Fruit fly (Drosophila melanogaster) whole organism, embryonic: Measurements from ENCODE around the gene Mf.
A peak's percentile ranks its signal among the peaks of the same experiment; 100 is the strongest.

Source experiments
- Ada2b ChIP-seq: fragments of 200-800 bp; sonication (Bioruptor generic); IDR thresholded peaks from 2 replicates; pipeline ENCODE4 v1.3.6; 2022; ENCODE audit warnings: missing biosample characterization, missing genetic modification characterization
- Antp ChIP-seq: fragments of 200-800 bp; sonication (Bioruptor generic); optimal IDR thresholded peaks from 3 replicates; lab custom pipeline; 2016; ENCODE audit warnings: missing biosample characterization, missing genetic modification characterization
- CG10565 ChIP-seq: fragments of 200-800 bp; sonication (Bioruptor generic); optimal IDR thresholded peaks from 3 replicates; lab custom pipeline; 2016; ENCODE audit warnings: missing biosample characterization, mild to moderate bottlenecking, missing genetic modification characterization
- CG11504 ChIP-seq: fragments of 200-800 bp; sonication (Bioruptor generic); optimal IDR thresholded peaks from 3 replicates; lab custom pipeline; 2019; ENCODE audit warnings: missing biosample characterization, mild to moderate bottlenecking, missing genetic modification characterization, moderate library complexity
- CG11695 ChIP-seq: fragments of 200-800 bp; sonication (Bioruptor generic); IDR thresholded peaks from 3 replicates; pipeline ENCODE4 v1.3.6; 2022; ENCODE audit warnings: missing biosample characterization, missing genetic modification characterization
- CG13424 ChIP-seq: fragments of 200-800 bp; sonication (Bioruptor generic); optimal IDR thresholded peaks from 2 replicates; lab custom pipeline; 2019; ENCODE audit warnings: missing biosample characterization, mild to moderate bottlenecking, missing genetic modification characterization, moderate library complexity
- CG13894 ChIP-seq: fragments of 200-800 bp; sonication (Bioruptor generic); optimal IDR thresholded peaks from 3 replicates; lab custom pipeline; 2018; ENCODE audit warnings: missing biosample characterization, mild to moderate bottlenecking, missing genetic modification characterization, moderate library complexity
- CG15011 ChIP-seq: fragments of 200-800 bp; sonication (Bioruptor generic); optimal IDR thresholded peaks from 3 replicates; lab custom pipeline; 2018; ENCODE audit warnings: missing biosample characterization, mild to moderate bottlenecking, missing genetic modification characterization
- CG15601 ChIP-seq: fragments of 200-800 bp; sonication (Bioruptor generic); optimal IDR thresholded peaks from 3 replicates; lab custom pipeline; 2019; ENCODE audit warnings: missing biosample characterization, mild to moderate bottlenecking, missing genetic modification characterization, moderate library complexity
- CG16779 ChIP-seq: fragments of 200-800 bp; sonication (Bioruptor generic); IDR thresholded peaks from 2 replicates; pipeline ENCODE4 v1.3.6; 2022; ENCODE audit warnings: missing biosample characterization, missing genetic modification characterization
- CG1832 ChIP-seq: fragments of 200-800 bp; sonication (Bioruptor generic); optimal IDR thresholded peaks from 2 replicates; lab custom pipeline; 2017; ENCODE audit warnings: missing biosample characterization, mild to moderate bottlenecking, missing genetic modification characterization, inconsistent platforms
- CG43689 ChIP-seq: fragments of 200-800 bp; sonication (Bioruptor generic); IDR thresholded peaks from 2 replicates; pipeline ENCODE4 v1.3.6; 2022; ENCODE audit warnings: missing biosample characterization, missing genetic modification characterization
- CG4424 ChIP-seq: fragments of 200-800 bp; sonication (Bioruptor generic); optimal IDR thresholded peaks from 3 replicates; lab custom pipeline; 2016; ENCODE audit warnings: missing biosample characterization, missing genetic modification characterization
- CG9797 ChIP-seq: fragments of 200-800 bp; sonication (Bioruptor generic); optimal IDR thresholded peaks from 3 replicates; lab custom pipeline; 2018; ENCODE audit warnings: missing biosample characterization, mild to moderate bottlenecking, missing genetic modification characterization
- CG9876 ChIP-seq: fragments of 200-800 bp; sonication (Bioruptor generic); optimal IDR thresholded peaks from 2 replicates; lab custom pipeline; 2016; ENCODE audit warnings: missing biosample characterization, missing genetic modification characterization
- CkIIα-i1 ChIP-seq: fragments of 200-800 bp; sonication (Bioruptor generic); IDR thresholded peaks from 2 replicates; pipeline ENCODE4 v1.3.6; 2022; ENCODE audit warnings: missing biosample characterization, missing genetic modification characterization
- Dfd ChIP-seq, 2 experiments: fragments of >200 bp; optimal IDR thresholded peaks; 2 replicates each; lab custom pipeline; 2017; ENCODE audit warnings: missing biosample characterization in 2 of 2, missing genetic modification characterization in 2 of 2
- Dip2 ChIP-seq: fragments of 200-800 bp; sonication (Bioruptor generic); IDR thresholded peaks from 2 replicates; pipeline ENCODE4 v1.3.6; 2022; ENCODE audit warnings: missing biosample characterization, missing genetic modification characterization
- Dll ChIP-seq: fragments of 200-800 bp; sonication (Bioruptor generic); IDR thresholded peaks from 4 replicates; pipeline ENCODE4 v1.3.6; 2022; ENCODE audit warnings: missing biosample characterization, missing genetic modification characterization; ENCODE audit not compliant: partially characterized antibody
- GATAe ChIP-seq: fragments of 200-800 bp; sonication (Bioruptor generic); conservative IDR thresholded peaks from 2 replicates; pipeline ENCODE4 v1.3.6; 2022; ENCODE audit warnings: missing biosample characterization, missing genetic modification characterization
- HLHmδ ChIP-seq: fragments of 200-800 bp; sonication (Bioruptor generic); optimal IDR thresholded peaks from 2 replicates; lab custom pipeline; 2018; ENCODE audit warnings: missing biosample characterization, mild to moderate bottlenecking, missing genetic modification characterization, moderate library complexity
- Hr39 ChIP-seq: fragments of >200 bp; optimal IDR thresholded peaks from 2 replicates; lab custom pipeline; 2017
- Lim3 ChIP-seq: fragments of 200-800 bp; sonication (Bioruptor generic); IDR thresholded peaks from 2 replicates; pipeline ENCODE4 v1.3.6; 2022; ENCODE audit warnings: missing biosample characterization, missing genetic modification characterization
- Opbp ChIP-seq: fragments of 200-800 bp; sonication (Bioruptor generic); IDR thresholded peaks from 3 replicates; pipeline ENCODE4 v1.3.6; 2022; ENCODE audit warnings: missing biosample characterization, missing genetic modification characterization; ENCODE audit not compliant: partially characterized antibody
- PHDP ChIP-seq: fragments of 200-800 bp; sonication (Bioruptor generic); optimal IDR thresholded peaks from 3 replicates; lab custom pipeline; 2018; ENCODE audit warnings: missing biosample characterization, mild to moderate bottlenecking, missing genetic modification characterization, moderate library complexity
- Six4 ChIP-seq: fragments of 200-800 bp; sonication (Bioruptor generic); optimal IDR thresholded peaks from 2 replicates; lab custom pipeline; 2016; ENCODE audit warnings: missing biosample characterization, missing genetic modification characterization
- ara ChIP-seq: fragments of 200-800 bp; sonication (Bioruptor generic); IDR thresholded peaks from 2 replicates; pipeline ENCODE4 v1.3.6; 2022; ENCODE audit warnings: missing biosample characterization, missing genetic modification characterization
- az2 ChIP-seq: fragments of 200-800 bp; sonication (Bioruptor generic); optimal IDR thresholded peaks from 3 replicates; lab custom pipeline; 2016; ENCODE audit warnings: missing biosample characterization, missing genetic modification characterization
- btn ChIP-seq: fragments of 200-800 bp; sonication (Bioruptor generic); optimal IDR thresholded peaks from 2 replicates; lab custom pipeline; 2016; ENCODE audit warnings: missing biosample characterization, missing genetic modification characterization
- cg ChIP-seq: fragments of 200-800 bp; sonication (Bioruptor generic); optimal IDR thresholded peaks from 3 replicates; lab custom pipeline; 2019; ENCODE audit warnings: missing biosample characterization, mild to moderate bottlenecking, missing genetic modification characterization, moderate library complexity
- chinmo ChIP-seq: fragments of 200-800 bp; sonication (Bioruptor generic); IDR thresholded peaks from 4 replicates; pipeline ENCODE4 v1.3.6; 2022; ENCODE audit warnings: missing biosample characterization, missing genetic modification characterization; ENCODE audit not compliant: partially characterized antibody
- croc ChIP-seq: fragments of 200-800 bp; sonication (Bioruptor generic); conservative IDR thresholded peaks from 3 replicates; pipeline ENCODE4 v1.3.6; 2022; ENCODE audit warnings: missing biosample characterization, missing genetic modification characterization
- dmrt99B ChIP-seq: fragments of 200-800 bp; sonication (Bioruptor generic); optimal IDR thresholded peaks from 2 replicates; lab custom pipeline; 2018; ENCODE audit warnings: missing biosample characterization, mild to moderate bottlenecking, missing genetic modification characterization, moderate library complexity
- ewg ChIP-seq: fragments of 200-800 bp; sonication (Bioruptor generic); optimal IDR thresholded peaks from 3 replicates; lab custom pipeline; 2017; ENCODE audit warnings: mild to moderate bottlenecking, missing biosample characterization, missing genetic modification reagents, missing genetic modification characterization
- fd3F ChIP-seq: fragments of 200-800 bp; sonication (Bioruptor generic); optimal IDR thresholded peaks from 2 replicates; lab custom pipeline; 2018; ENCODE audit warnings: missing biosample characterization, mild to moderate bottlenecking, missing genetic modification characterization, moderate library complexity
- grn ChIP-seq: fragments of 200-800 bp; sonication (Bioruptor generic); optimal IDR thresholded peaks from 3 replicates; lab custom pipeline; 2017; ENCODE audit warnings: missing biosample characterization, missing genetic modification characterization
- lilli ChIP-seq: fragments of 200-800 bp; sonication (Bioruptor generic); optimal IDR thresholded peaks from 3 replicates; lab custom pipeline; 2016; ENCODE audit warnings: missing biosample characterization, missing genetic modification characterization
- maf-S ChIP-seq: fragments of 200-800 bp; sonication (Bioruptor generic); optimal IDR thresholded peaks from 2 replicates; lab custom pipeline; 2016; ENCODE audit warnings: missing biosample characterization, missing genetic modification characterization
- otp ChIP-seq: fragments of 200-800 bp; sonication (Bioruptor generic); IDR thresholded peaks from 3 replicates; pipeline ENCODE4, ENCODE4 v1.3.6; 2022; ENCODE audit warnings: missing biosample characterization, missing genetic modification characterization
- pb ChIP-seq: fragments of 200-800 bp; sonication (Bioruptor generic); optimal IDR thresholded peaks from 3 replicates; lab custom pipeline; 2016; ENCODE audit warnings: missing biosample characterization, missing genetic modification characterization
- pnt ChIP-seq: fragments of 200-800 bp; sonication (Bioruptor generic); optimal IDR thresholded peaks from 3 replicates; lab custom pipeline; 2016; ENCODE audit warnings: missing biosample characterization, missing genetic modification characterization
- rib ChIP-seq: fragments of 200-800 bp; sonication (Bioruptor generic); IDR thresholded peaks from 2 replicates; pipeline ENCODE4 v1.3.6; 2022; ENCODE audit warnings: missing biosample characterization, missing genetic modification characterization
- salm ChIP-seq: fragments of 200-800 bp; sonication (Bioruptor generic); optimal IDR thresholded peaks from 2 replicates; lab custom pipeline; 2018; ENCODE audit warnings: missing biosample characterization, mild to moderate bottlenecking, missing genetic modification characterization
- seq ChIP-seq: fragments of 200-800 bp; sonication (Bioruptor generic); IDR thresholded peaks from 2 replicates; pipeline ENCODE4 v1.3.6; 2022; ENCODE audit warnings: missing biosample characterization, missing genetic modification characterization
- sr ChIP-seq: fragments of 200-800 bp; sonication (Bioruptor generic); IDR thresholded peaks from 3 replicates; pipeline ENCODE4 v1.3.6; 2022; ENCODE audit warnings: missing biosample characterization, missing genetic modification characterization
- tap ChIP-seq: fragments of 200-800 bp; optimal IDR thresholded peaks from 3 replicates; lab custom pipeline; 2019; ENCODE audit warnings: missing biosample characterization, mild to moderate bottlenecking, missing genetic modification characterization, moderate library complexity
- tna ChIP-seq: fragments of 200-800 bp; sonication (Bioruptor generic); IDR thresholded peaks from 2 replicates; pipeline ENCODE4 v1.3.6; 2022; ENCODE audit warnings: missing biosample characterization, missing genetic modification characterization; ENCODE audit not compliant: partially characterized antibody
- tup ChIP-seq: fragments of 200-800 bp; sonication (Bioruptor generic); optimal IDR thresholded peaks from 2 replicates; lab custom pipeline; 2016; ENCODE audit warnings: missing biosample characterization, mild to moderate bottlenecking, missing genetic modification characterization, moderate library complexity
- vnd ChIP-seq: fragments of 200-800 bp; sonication (Bioruptor generic); IDR thresholded peaks from 3 replicates; pipeline ENCODE4 v1.3.6; 2022; ENCODE audit warnings: missing biosample characterization, missing genetic modification characterization; ENCODE audit not compliant: partially characterized antibody
- wek ChIP-seq: fragments of 200-800 bp; sonication (Bioruptor generic); optimal IDR thresholded peaks from 3 replicates; lab custom pipeline; 2018; ENCODE audit warnings: missing biosample characterization, mild to moderate bottlenecking, missing genetic modification characterization, moderate library complexity
- zfh2 ChIP-seq: fragments of 200-800 bp; sonication (Bioruptor generic); optimal IDR thresholded peaks from 2 replicates; lab custom pipeline; 2016; ENCODE audit warnings: missing biosample characterization, missing genetic modification characterization

The Mf gene

DNA sequence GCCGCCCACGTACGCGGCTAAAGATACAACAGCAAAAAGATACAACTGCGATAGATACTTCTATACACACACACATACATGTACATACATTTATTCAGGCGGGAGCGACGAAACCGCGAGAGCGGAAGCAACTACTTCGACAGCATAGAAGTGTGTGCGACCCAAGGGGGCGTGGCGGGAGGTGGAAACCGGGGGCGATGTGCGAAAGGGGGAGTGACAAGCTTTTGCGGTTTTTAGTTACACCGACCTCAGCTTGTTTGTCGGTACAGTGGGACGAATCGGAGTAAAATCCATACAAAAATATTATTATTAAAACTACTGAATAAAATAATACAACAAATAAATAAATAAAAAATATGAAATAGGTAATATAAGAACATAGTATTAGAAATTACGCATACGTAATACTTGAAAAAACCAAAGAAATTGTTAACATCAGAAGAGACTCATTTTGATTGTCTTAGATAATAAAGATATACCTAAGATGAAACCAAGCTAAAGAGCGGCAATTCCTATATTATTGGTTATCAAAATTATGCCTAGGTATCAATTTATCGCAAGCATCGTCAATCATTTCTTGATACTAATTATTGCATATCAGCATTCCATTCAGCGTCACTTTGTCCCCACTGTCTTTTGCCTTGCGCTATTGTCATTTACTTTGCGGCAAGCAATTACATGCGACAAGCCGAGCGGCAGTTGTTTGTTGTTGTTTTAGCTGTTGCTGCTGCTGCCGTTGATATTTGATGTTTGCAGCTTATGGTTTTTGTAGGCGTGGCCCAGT is 52.5 kb downstream of the Mf start (continued):
- TF ChIP-seq CG9797 (GFP tag; lab: Kevin White, UChicago): no peak
- TF ChIP-seq Six4: no peak
- no peak for TF ChIP-seq tna (GFP tag; lab: Robert Waterston, UW)
- TF ChIP-seq CG10565 (GFP tag; lab: Kevin White, UChicago): no peak
- TF ChIP-seq sr (GFP tag; lab: Robert Waterston, UW): peak; percentile 62; the same call in 2 of the 3 replicates
- TF ChIP-seq grn (GFP tag; lab: Kevin White, UChicago): no peak
- TF ChIP-seq CG13424: peak; percentile 43
- TF ChIP-seq tap (tag; lab: Kevin White, UChicago): no peak
- no peak for TF ChIP-seq Antp (GFP tag; lab: Kevin White, UChicago)
- peak; percentile 80 for TF ChIP-seq rib (GFP tag; lab: Robert Waterston, UW)
- no peak for TF ChIP-seq CG1832 (GFP tag; lab: Kevin White, UChicago)
- no peak for TF ChIP-seq Dfd (GFP tag; optimal IDR thresholded peaks at IDR 0.05; lab: Kevin White, UChicago)
- no peak for TF ChIP-seq CG11695 (GFP tag; lab: Robert Waterston, UW)
- TF ChIP-seq Dll (GFP tag; lab: Robert Waterston, UW): no peak
- TF ChIP-seq HLHmδ (GFP tag; lab: Kevin White, UChicago): no peak
- TF ChIP-seq Lim3 (GFP tag; lab: Robert Waterston, UW): no peak
- no peak for TF ChIP-seq Dip2 (GFP tag; lab: Robert Waterston, UW)
- peak; percentile 72 for TF ChIP-seq CG11504 (tag; lab: Kevin White, UChicago)
- TF ChIP-seq CG13894 (tag; lab: Kevin White, UChicago): peak; percentile 14
- no peak for TF ChIP-seq btn (GFP tag; lab: Kevin White, UChicago)
- no peak for TF ChIP-seq CG9876 (GFP tag; lab: Kevin White, UChicago)
- no peak for TF ChIP-seq tup (GFP tag; lab: Kevin White, UChicago)
- no peak for TF ChIP-seq Ada2b (GFP tag; lab: Robert Waterston, UW)
- TF ChIP-seq PHDP (tag; lab: Kevin White, UChicago): no peak
- TF ChIP-seq maf-S (GFP tag; lab: Kevin White, UChicago): no peak
- no peak for TF ChIP-seq CG16779
- TF ChIP-seq otp (GFP tag; lab: Robert Waterston, UW): no peak
- no peak for TF ChIP-seq CG43689 (GFP tag; lab: Robert Waterston, UW)
- peak; percentile 76 for TF ChIP-seq chinmo (GFP tag; lab: Robert Waterston, UW)
- no peak for TF ChIP-seq salm
- no peak for TF ChIP-seq lilli (GFP tag; lab: Kevin White, UChicago)
- no peak for TF ChIP-seq GATAe
- TF ChIP-seq CG15601 (tag; lab: Kevin White, UChicago): no peak
- no peak for TF ChIP-seq croc (GFP tag; lab: Robert Waterston, UW)
- no peak for TF ChIP-seq az2 (GFP tag; lab: Kevin White, UChicago)
- peak; percentile 46 for TF ChIP-seq CG4424 (GFP tag; lab: Kevin White, UChicago)
- TF ChIP-seq ara (GFP tag; lab: Robert Waterston, UW): no peak
- no peak for TF ChIP-seq fd3F (GFP tag; lab: Kevin White, UChicago)

DNA sequence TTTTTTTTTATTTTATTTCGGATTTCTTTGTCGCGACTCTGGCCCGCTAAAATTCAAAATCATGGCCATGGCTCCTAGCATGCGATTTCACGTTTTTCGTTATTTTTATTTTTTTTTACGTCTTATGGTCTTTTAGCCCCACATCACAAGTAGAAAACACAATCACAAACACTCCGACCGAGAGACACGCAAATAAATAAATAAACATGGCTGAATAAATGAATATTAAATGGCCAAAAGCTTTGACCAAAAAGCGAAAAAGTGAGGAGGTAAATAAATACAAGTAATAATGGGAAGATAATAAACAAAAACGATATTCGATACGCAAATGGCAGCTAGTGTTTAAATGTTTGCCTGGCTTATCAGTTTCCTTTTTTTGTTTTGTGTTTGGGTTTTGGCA is 53.2 kb downstream of the Mf start:
- TF ChIP-seq pb (GFP tag; lab: Kevin White, UChicago) (no peak), ewg (GFP tag; lab: Kevin White, UChicago) (no peak), cg (GFP tag; lab: Kevin White, UChicago) (no peak), zfh2 (no peak), wek (GFP tag; lab: Kevin White, UChicago) (no peak), CkIIα-i1 (GFP tag; lab: Robert Waterston, UW) (no peak), tup (GFP tag; lab: Kevin White, UChicago) (no peak), Opbp (no peak), pnt (GFP tag; lab: Kevin White, UChicago) (no peak), vnd (GFP tag; lab: Robert Waterston, UW) (no peak), Hr39 (no peak), dmrt99B (tag; lab: Kevin White, UChicago) (no peak), seq (0 out of 2 replicates have a peak, but pooled peaks have one; percentile 8), CG15011 (GFP tag; lab: Kevin White, UChicago) (no peak)
